Worm (Caenorhabditis elegans) whole organism, late embryonic: ENCODE measurements around the gene vha-7.
"Not testable (repeated sequence)": the region's sequence is repeated elsewhere in the genome, so short reads cannot be mapped to it uniquely, and the experiment has no call there.

Experiments used
- F13H6.1 ChIP-seq: sonication (generic microtip); optimal IDR thresholded peaks from 2 replicates; lab custom pipeline; 2016; ENCODE audit warnings: missing genetic modification characterization, missing compliant biosample characterization
- K02D7.2 ChIP-seq: sonication (generic microtip); optimal IDR thresholded peaks from 2 replicates; lab custom pipeline; 2017; ENCODE audit warnings: mild to moderate bottlenecking, missing genetic modification characterization, missing compliant biosample characterization
- T23F11.4 ChIP-seq: fragments of 200-800 bp; sonication (Bioruptor generic); optimal IDR thresholded peaks from 2 replicates; lab custom pipeline; 2018; ENCODE audit warnings: mild to moderate bottlenecking, missing genetic modification characterization, missing compliant biosample characterization
- ceh-18 ChIP-seq: sonication (generic microtip); optimal IDR thresholded peaks from 2 replicates; lab custom pipeline; 2016; ENCODE audit warnings: missing genetic modification characterization, missing compliant biosample characterization
- ceh-2 ChIP-seq: sonication (generic microtip); optimal IDR thresholded peaks from 2 replicates; lab custom pipeline; 2016; ENCODE audit warnings: missing genotype, missing genetic modification characterization, missing compliant biosample characterization
- ceh-22 ChIP-seq: sonication (generic microtip); optimal IDR thresholded peaks from 2 replicates; lab custom pipeline; 2017; ENCODE audit warnings: missing biosample characterization, missing genetic modification characterization
- ceh-31 ChIP-seq: sonication (generic microtip); optimal IDR thresholded peaks from 2 replicates; lab custom pipeline; 2016; ENCODE audit warnings: missing genetic modification characterization, missing compliant biosample characterization
- ceh-48 ChIP-seq: sonication (generic microtip); optimal IDR thresholded peaks from 2 replicates; lab custom pipeline; 2016; ENCODE audit warnings: missing genetic modification characterization, inconsistent platforms, missing compliant biosample characterization
- ceh-9 ChIP-seq: sonication (generic microtip); optimal IDR thresholded peaks from 2 replicates; lab custom pipeline; 2016; ENCODE audit warnings: mild to moderate bottlenecking, missing genetic modification characterization, inconsistent platforms, missing compliant biosample characterization
- che-1 ChIP-seq: sonication (generic microtip); optimal IDR thresholded peaks from 2 replicates; lab custom pipeline; 2016; ENCODE audit warnings: mild to moderate bottlenecking, missing genetic modification characterization, missing compliant biosample characterization
- dmd-4 ChIP-seq: sonication (generic microtip); optimal IDR thresholded peaks from 2 replicates; lab custom pipeline; 2016; ENCODE audit warnings: borderline replicate concordance, missing genetic modification characterization, missing compliant biosample characterization
- elt-2 ChIP-seq: sonication (generic microtip); optimal IDR thresholded peaks from 2 replicates; lab custom pipeline; 2016; ENCODE audit warnings: missing genetic modification reagents, missing genetic modification characterization, missing compliant biosample characterization
- elt-4 ChIP-seq: sonication (generic microtip); optimal IDR thresholded peaks from 2 replicates; lab custom pipeline; 2016; ENCODE audit warnings: missing genetic modification characterization, missing compliant biosample characterization
- fkh-10 ChIP-seq: fragments of 150-350 bp; optimal IDR thresholded peaks from 2 replicates; lab custom pipeline; 2014; ENCODE audit warnings: missing biosample characterization, missing genetic modification reagents, missing genetic modification characterization
- hlh-15 ChIP-seq: sonication (generic microtip); optimal IDR thresholded peaks from 2 replicates; lab custom pipeline; 2016; ENCODE audit warnings: missing genetic modification characterization, missing compliant biosample characterization
- hlh-6 ChIP-seq: sonication (generic microtip); optimal IDR thresholded peaks from 2 replicates; lab custom pipeline; 2016; ENCODE audit warnings: missing genotype, missing genetic modification characterization, missing compliant biosample characterization
- hlh-8 ChIP-seq: sonication (generic microtip); optimal IDR thresholded peaks from 2 replicates; lab custom pipeline; 2016; ENCODE audit warnings: missing genotype, missing genetic modification characterization, missing compliant biosample characterization
- lim-6 ChIP-seq: sonication (generic microtip); optimal IDR thresholded peaks from 2 replicates; lab custom pipeline; 2016; ENCODE audit warnings: missing genetic modification characterization, missing compliant biosample characterization
- nfya-1 ChIP-seq: sonication (generic microtip); optimal IDR thresholded peaks from 2 replicates; lab custom pipeline; 2017; ENCODE audit warnings: missing genetic modification characterization, mild to moderate bottlenecking, missing compliant biosample characterization, antibody characterized with exemption, moderate library complexity
- nhr-11 ChIP-seq: fragments of 150-350 bp; optimal IDR thresholded peaks from 2 replicates; lab custom pipeline; 2014; ENCODE audit warnings: missing biosample characterization, missing genetic modification characterization
- odd-2 ChIP-seq: sonication (generic microtip); optimal IDR thresholded peaks from 2 replicates; lab custom pipeline; 2017; ENCODE audit warnings: antibody characterized with exemption, mild to moderate bottlenecking, missing genetic modification characterization, missing compliant biosample characterization
- pax-1 ChIP-seq: fragments of 150-350 bp; optimal IDR thresholded peaks from 2 replicates; lab custom pipeline; 2014; ENCODE audit warnings: missing biosample characterization, missing genetic modification characterization
- pqm-1 ChIP-seq: sonication (generic microtip); optimal IDR thresholded peaks from 2 replicates; lab custom pipeline; 2016; ENCODE audit warnings: missing genetic modification characterization, missing compliant biosample characterization
- ref-2 ChIP-seq: sonication (generic microtip); optimal IDR thresholded peaks from 2 replicates; lab custom pipeline; 2016; ENCODE audit warnings: missing genetic modification characterization, missing compliant biosample characterization
- rnt-1 ChIP-seq: sonication (generic microtip); optimal IDR thresholded peaks from 2 replicates; lab custom pipeline; 2016; ENCODE audit warnings: missing genetic modification characterization, missing compliant biosample characterization
- sdc-2 ChIP-seq: sonication (generic microtip); optimal IDR thresholded peaks from 2 replicates; lab custom pipeline; 2016; ENCODE audit warnings: missing genotype, missing genetic modification characterization, missing compliant biosample characterization
- sox-2 ChIP-seq: fragments of 200-800 bp; sonication (Bioruptor generic); IDR thresholded peaks from 2 replicates; pipeline ENCODE4 v1.3.6; 2022; ENCODE audit warnings: missing genetic modification reagents, missing genetic modification characterization, missing compliant biosample characterization
- sox-4 ChIP-seq: sonication (generic microtip); optimal IDR thresholded peaks from 2 replicates; lab custom pipeline; 2017; ENCODE audit warnings: mild to moderate bottlenecking, missing genetic modification characterization, inconsistent platforms, missing compliant biosample characterization
- syd-9 ChIP-seq: sonication (generic microtip); optimal IDR thresholded peaks from 2 replicates; lab custom pipeline; 2016; ENCODE audit warnings: mild to moderate bottlenecking, missing genetic modification characterization, moderate library complexity, missing compliant biosample characterization
- tbx-2 ChIP-seq: sonication (generic microtip); optimal IDR thresholded peaks from 2 replicates; lab custom pipeline; 2016; ENCODE audit warnings: missing genetic modification characterization, missing compliant biosample characterization
- tbx-7 ChIP-seq: sonication (generic microtip); optimal IDR thresholded peaks from 2 replicates; lab custom pipeline; 2016; ENCODE audit warnings: missing genotype, missing genetic modification characterization, missing compliant biosample characterization
- unc-42 ChIP-seq: sonication (generic microtip); optimal IDR thresholded peaks from 2 replicates; lab custom pipeline; 2016; ENCODE audit warnings: missing genotype, missing genetic modification characterization, missing compliant biosample characterization
- unc-55 ChIP-seq: sonication (generic microtip); optimal IDR thresholded peaks from 2 replicates; lab custom pipeline; 2017; ENCODE audit warnings: missing biosample characterization, missing genetic modification reagents, missing genetic modification characterization
- zip-5 ChIP-seq: sonication (generic microtip); optimal IDR thresholded peaks from 2 replicates; lab custom pipeline; 2016; ENCODE audit warnings: missing genetic modification characterization, missing compliant biosample characterization
- ztf-16 ChIP-seq: sonication (generic microtip); optimal IDR thresholded peaks from 2 replicates; lab custom pipeline; 2017; ENCODE audit warnings: missing genetic modification characterization, missing compliant biosample characterization

Gene vha-7

DNA sequence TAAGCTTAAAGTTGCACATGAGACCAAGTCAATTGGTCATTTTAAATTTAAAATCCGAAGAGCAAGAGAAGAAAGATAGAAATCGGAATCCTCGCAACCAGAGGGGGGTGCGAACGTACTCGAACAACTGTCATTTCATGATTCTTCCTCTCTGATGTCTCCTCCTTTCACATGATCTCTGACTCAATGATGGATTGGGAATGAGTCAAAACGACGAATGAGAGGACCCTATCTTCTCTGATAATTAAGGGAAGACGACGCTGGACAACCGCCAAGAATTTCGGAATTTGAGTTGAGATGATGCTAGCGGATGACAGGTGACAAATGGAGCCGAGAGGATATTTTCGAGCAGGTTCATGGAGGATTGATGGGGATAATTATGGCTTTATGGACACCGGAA lies 2.9 kb upstream of the vha-7 start:
- TF ChIP-seq unc-55 (GFP tag; lab: Kevin White, UChicago) (peak; percentile 94), odd-2 (tag; lab: Kevin White, UChicago) (no peak), nfya-1 (tag; lab: Kevin White, UChicago) (no peak), hlh-8 (tag; lab: Kevin White, UChicago) (no peak), ref-2 (tag; lab: Kevin White, UChicago) (no peak), elt-2 (tag; lab: Kevin White, UChicago) (no peak), pax-1 (no peak), ceh-48 (tag; lab: Kevin White, UChicago) (no peak), sdc-2 (tag; lab: Kevin White, UChicago) (no peak), ceh-9 (tag; lab: Kevin White, UChicago) (no peak), fkh-10 (GFP tag; lab: Kevin White, UChicago) (no peak), elt-4 (no peak), sox-4 (tag; lab: Kevin White, UChicago) (no peak), tbx-7 (tag; lab: Kevin White, UChicago) (no peak), syd-9 (tag; lab: Kevin White, UChicago) (no peak), ceh-2 (no peak), rnt-1 (tag; lab: Kevin White, UChicago) (peak; percentile 69), tbx-2 (tag; lab: Kevin White, UChicago) (no peak), ceh-18 (tag; lab: Kevin White, UChicago) (peak; percentile 71), hlh-6 (tag; lab: Kevin White, UChicago) (no peak), dmd-4 (tag; lab: Kevin White, UChicago) (no peak), sox-2 (GFP tag; lab: Robert Waterston, UW) (no peak)

DNA sequence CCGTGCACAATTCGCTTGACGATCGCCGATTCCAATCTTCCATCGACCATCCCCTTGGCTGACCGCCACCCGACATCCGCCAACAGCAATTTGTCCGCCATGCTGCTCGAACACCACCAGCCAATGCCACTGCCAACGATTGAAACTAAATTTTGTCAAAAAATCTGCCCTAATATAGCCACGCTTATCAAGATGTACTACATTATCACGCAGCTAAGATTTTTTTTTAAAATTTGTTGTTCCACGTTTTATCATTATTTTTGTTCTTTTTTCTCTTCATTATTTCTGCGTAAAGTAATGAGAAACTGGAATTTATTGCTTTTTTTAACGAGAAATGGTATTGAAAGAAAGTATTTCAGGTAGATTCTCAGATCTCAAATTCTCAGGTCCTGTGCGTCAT lies 951 bp upstream of the vha-7 start, which contains the start of gene C26H9A.3:
Gene C26H9A.3, minus strand, starts transcription at position 101 of the 400 bp plus-strand sequence.
- TF ChIP-seq hlh-15, che-1, unc-42: not testable (repeated sequence)

DNA sequence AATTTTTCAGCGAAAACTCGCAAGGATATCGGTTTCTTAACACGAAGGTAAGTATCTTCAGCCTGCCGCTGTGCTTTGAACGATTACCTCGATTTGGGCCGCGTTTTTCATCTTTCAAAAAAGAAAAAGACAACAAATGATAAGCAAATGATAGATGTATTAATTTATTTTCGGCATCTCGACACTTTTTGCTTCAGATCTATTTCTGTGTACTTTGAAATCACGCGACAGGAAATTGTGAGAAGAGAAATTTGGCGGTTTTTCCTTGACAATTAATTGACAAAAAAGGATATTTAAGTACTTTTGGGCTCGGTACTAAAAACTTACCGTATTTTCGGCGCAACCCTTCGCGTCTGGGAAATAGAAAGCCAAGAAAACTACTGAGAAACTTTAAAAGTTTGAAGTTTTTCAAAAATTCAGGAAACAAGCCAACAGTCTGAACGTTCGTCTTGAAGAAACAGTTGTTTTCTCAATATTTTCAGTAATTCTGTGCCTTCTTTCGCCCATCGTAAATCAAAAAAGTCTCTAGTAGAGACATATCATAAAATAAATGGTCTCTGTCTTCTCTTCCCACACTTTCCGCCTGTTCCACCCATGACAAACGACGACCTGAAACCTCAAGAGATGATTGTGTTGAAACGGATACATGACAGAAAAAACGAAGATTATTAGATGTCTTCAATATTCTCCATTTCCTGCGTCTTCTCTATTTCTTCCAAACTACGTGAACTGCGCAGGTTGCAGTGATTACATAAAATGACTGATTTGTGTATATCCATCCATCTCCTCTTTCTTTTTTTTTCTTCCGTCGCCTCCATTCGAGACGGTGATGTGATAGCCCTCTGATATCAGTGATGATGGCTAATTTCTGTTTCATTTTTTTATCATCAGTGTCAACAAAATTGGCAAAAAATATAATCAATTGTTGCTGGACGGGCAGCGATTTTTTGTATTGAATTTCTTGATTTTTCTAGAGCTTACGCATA lies 906 bp downstream of the vha-7 start:
- TF ChIP-seq zip-5 (no peak), lim-6 (tag; lab: Kevin White, UChicago) (no peak), tbx-2 (tag; lab: Kevin White, UChicago) (no peak), ztf-16 (tag; lab: Kevin White, UChicago) (no peak)

DNA sequence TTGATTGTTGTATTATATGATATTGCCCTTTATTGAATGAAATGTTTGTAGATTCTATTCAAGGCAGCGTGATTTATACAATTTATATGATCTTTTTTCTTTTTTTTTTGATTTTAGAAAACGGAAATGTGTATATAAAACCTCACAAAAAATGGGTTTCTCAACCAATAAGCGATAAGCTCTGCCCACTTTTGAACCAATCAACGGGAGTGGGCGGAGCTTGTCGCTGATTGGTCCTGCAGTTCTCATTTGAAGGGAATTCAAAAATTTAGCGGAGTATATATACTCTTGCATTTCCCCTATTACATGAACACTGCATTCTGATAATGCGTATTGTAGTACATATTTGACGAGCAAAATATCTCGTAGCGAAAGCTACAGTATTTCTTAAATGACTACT lies 10.3 kb downstream of the vha-7 start:
- TF ChIP-seq nhr-11: no peak
- peak; percentile 91 for TF ChIP-seq nfya-1 (tag; lab: Kevin White, UChicago)

DNA sequence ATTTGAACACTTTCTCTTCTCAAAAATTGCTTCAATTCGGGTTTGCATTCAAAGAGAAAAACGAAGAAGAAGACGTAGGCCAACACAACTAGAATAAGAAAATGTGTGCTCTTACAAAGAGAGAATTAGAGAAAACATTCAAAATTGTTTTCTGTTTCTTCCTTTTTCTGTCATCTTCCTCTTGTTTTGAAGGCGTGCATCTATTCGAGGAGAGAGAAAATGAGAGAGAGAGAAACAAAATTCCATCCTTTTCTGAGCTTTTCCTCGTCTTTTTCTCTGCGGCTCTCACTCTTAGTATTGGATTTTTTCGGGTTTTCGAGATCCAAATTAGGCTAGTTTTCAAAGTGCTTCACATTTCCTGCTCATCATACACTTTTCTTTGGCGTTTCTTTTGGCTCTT lies 11.3 kb downstream of the vha-7 start:
- TF ChIP-seq F13H6.1: no peak
- TF ChIP-seq K02D7.2 (tag; lab: Kevin White, UChicago): no peak
- no peak for TF ChIP-seq T23F11.4 (GFP tag; lab: Kevin White, UChicago)
- no peak for TF ChIP-seq ceh-22 (tag; lab: Kevin White, UChicago)
- TF ChIP-seq nfya-1 (tag; lab: Kevin White, UChicago): peak; percentile 62
- peak; percentile 5 for TF ChIP-seq tbx-2 (tag; lab: Kevin White, UChicago)
- TF ChIP-seq ceh-31: peak; percentile 55
- peak; percentile 25 for TF ChIP-seq ceh-48 (tag; lab: Kevin White, UChicago)
- no peak for TF ChIP-seq pqm-1 (tag; lab: Kevin White, UChicago)
- TF ChIP-seq unc-55 (GFP tag; lab: Kevin White, UChicago): peak; percentile 23
- peak; percentile 79 for TF ChIP-seq unc-42
- TF ChIP-seq, all 69 proteins: peak for 6
